Worm (Caenorhabditis elegans) whole organism, L3 larva: ENCODE data around the gene R02D5.4.

Experiments
- R02D3.7 ChIP-seq: fragments of 150-350 bp; optimal IDR thresholded peaks from 2 replicates; lab custom pipeline; 2014; ENCODE audit warnings: missing biosample characterization, missing genetic modification characterization
- ZK546.5 ChIP-seq: sonication (generic microtip); optimal IDR thresholded peaks from 2 replicates; lab custom pipeline; 2017; ENCODE audit warnings: missing biosample characterization, missing genetic modification characterization
- aly-2 ChIP-seq: fragments of 150-350 bp; optimal IDR thresholded peaks from 2 replicates; lab custom pipeline; 2014; ENCODE audit warnings: missing biosample characterization, missing genetic modification characterization
- ama-1 ChIP-seq: fragments of 150-350 bp; optimal IDR thresholded peaks from 2 replicates; lab custom pipeline; 2018
- ceh-16 ChIP-seq: sonication (generic microtip); optimal IDR thresholded peaks from 2 replicates; lab custom pipeline; 2017; ENCODE audit warnings: missing biosample characterization, missing genetic modification characterization
- ceh-28 ChIP-seq: fragments of 150-350 bp; optimal IDR thresholded peaks from 2 replicates; lab custom pipeline; 2014; ENCODE audit warnings: missing biosample characterization, missing genetic modification reagents, missing genetic modification characterization
- ceh-82 ChIP-seq: fragments of 150-350 bp; optimal IDR thresholded peaks from 2 replicates; lab custom pipeline; 2014; ENCODE audit warnings: missing biosample characterization, missing genetic modification characterization
- ceh-9 ChIP-seq: sonication (generic microtip); optimal IDR thresholded peaks from 2 replicates; lab custom pipeline; 2018; ENCODE audit warnings: missing biosample characterization, missing genetic modification characterization
- daf-12 ChIP-seq: fragments of 150-350 bp; optimal IDR thresholded peaks from 2 replicates; lab custom pipeline; 2014; ENCODE audit warnings: missing biosample characterization, missing genetic modification reagents, missing genetic modification characterization
- egl-27 ChIP-seq: sonication (generic microtip); optimal IDR thresholded peaks from 4 replicates; lab custom pipeline; 2017; ENCODE audit warnings: missing biosample characterization, missing genetic modification reagents, missing genetic modification characterization
- egl-5 ChIP-seq: fragments of 150-350 bp; optimal IDR thresholded peaks from 2 replicates; lab custom pipeline; 2017; ENCODE audit warnings: missing biosample characterization, missing genetic modification reagents, missing genetic modification characterization, inconsistent platforms
- elt-1 ChIP-seq: fragments of 150-350 bp; optimal IDR thresholded peaks from 2 replicates; lab custom pipeline; 2014; ENCODE audit warnings: missing biosample characterization, missing genetic modification characterization
- fkh-10 ChIP-seq: sonication (generic microtip); optimal IDR thresholded peaks from 2 replicates; lab custom pipeline; 2017; ENCODE audit warnings: missing biosample characterization, missing genetic modification reagents, missing genetic modification characterization
- fkh-2 ChIP-seq: fragments of 150-350 bp; optimal IDR thresholded peaks from 2 replicates; lab custom pipeline; 2014; ENCODE audit warnings: missing biosample characterization, missing genetic modification reagents, missing genetic modification characterization
- hmg-11 ChIP-seq: sonication (generic microtip); optimal IDR thresholded peaks from 2 replicates; lab custom pipeline; 2016; ENCODE audit warnings: missing genetic modification characterization, missing compliant biosample characterization
- lin-15B ChIP-seq: fragments of 150-350 bp; optimal IDR thresholded peaks from 2 replicates; lab custom pipeline; 2014; ENCODE audit warnings: missing biosample characterization, missing genetic modification characterization
- lin-39 ChIP-seq: fragments of 150-350 bp; optimal IDR thresholded peaks from 2 replicates; lab custom pipeline; 2018; ENCODE audit warnings: missing biosample characterization, missing genetic modification reagents, missing genetic modification characterization
- lsy-12 ChIP-seq: sonication (generic microtip); optimal IDR thresholded peaks from 2 replicates; lab custom pipeline; 2016; ENCODE audit warnings: mild to moderate bottlenecking, missing genetic modification characterization, missing compliant biosample characterization
- mdl-1 ChIP-seq: fragments of 150-350 bp; optimal IDR thresholded peaks from 2 replicates; lab custom pipeline; 2014; ENCODE audit warnings: missing biosample characterization, missing genetic modification characterization
- mml-1 ChIP-seq: fragments of 150-350 bp; sonication (generic microtip); optimal IDR thresholded peaks from 3 replicates; lab custom pipeline; 2014; ENCODE audit warnings: missing biosample characterization, missing genetic modification characterization
- nhr-23 ChIP-seq: fragments of 150-350 bp; optimal IDR thresholded peaks from 2 replicates; lab custom pipeline; 2014; ENCODE audit warnings: missing biosample characterization, missing genetic modification reagents, missing genetic modification characterization
- nhr-237 ChIP-seq: fragments of 150-350 bp; optimal IDR thresholded peaks from 2 replicates; lab custom pipeline; 2014; ENCODE audit warnings: missing biosample characterization, missing genetic modification characterization
- nhr-25 ChIP-seq: sonication (generic microtip); optimal IDR thresholded peaks from 2 replicates; lab custom pipeline; 2017; ENCODE audit warnings: missing biosample characterization, missing genetic modification characterization
- nhr-28 ChIP-seq: fragments of 150-350 bp; optimal IDR thresholded peaks from 2 replicates; lab custom pipeline; 2014; ENCODE audit warnings: missing biosample characterization, missing genetic modification characterization
- nhr-43 ChIP-seq: sonication (generic microtip); optimal IDR thresholded peaks from 2 replicates; lab custom pipeline; 2016; ENCODE audit warnings: mild to moderate bottlenecking, missing genetic modification characterization, missing compliant biosample characterization; ENCODE audit not compliant: poor library complexity, severe bottlenecking
- nhr-76 ChIP-seq: fragments of 150-350 bp; sonication (generic microtip); optimal IDR thresholded peaks from 5 replicates; lab custom pipeline; 2014; ENCODE audit warnings: missing biosample characterization, missing genetic modification characterization
- pqm-1 ChIP-seq: fragments of 150-350 bp; optimal IDR thresholded peaks from 2 replicates; lab custom pipeline; 2017; ENCODE audit warnings: missing biosample characterization, missing genetic modification characterization, inconsistent platforms
- sea-2 ChIP-seq: fragments of 150-350 bp; sonication (generic microtip); optimal IDR thresholded peaks from 4 replicates; lab custom pipeline; 2014; ENCODE audit warnings: missing biosample characterization, missing genetic modification reagents, missing genetic modification characterization
- snpc-4 ChIP-seq: fragments of 150-350 bp; optimal IDR thresholded peaks from 2 replicates; lab custom pipeline; 2014; ENCODE audit warnings: missing biosample characterization, missing genetic modification characterization
- tbx-2 ChIP-seq: sonication (generic microtip); optimal IDR thresholded peaks from 2 replicates; lab custom pipeline; 2016; ENCODE audit warnings: mild to moderate bottlenecking, missing genetic modification characterization, missing compliant biosample characterization
- unc-39 ChIP-seq: sonication (generic microtip); optimal IDR thresholded peaks from 4 replicates; lab custom pipeline; 2017; ENCODE audit warnings: missing biosample characterization, missing genetic modification characterization
- zag-1 ChIP-seq: fragments of 150-350 bp; optimal IDR thresholded peaks from 2 replicates; lab custom pipeline; 2014; ENCODE audit warnings: missing biosample characterization, missing genetic modification characterization
- ztf-11 ChIP-seq: fragments of 150-350 bp; optimal IDR thresholded peaks from 2 replicates; lab custom pipeline; 2014; ENCODE audit warnings: missing biosample characterization, missing genetic modification characterization

R02D5.4 gene

DNA sequence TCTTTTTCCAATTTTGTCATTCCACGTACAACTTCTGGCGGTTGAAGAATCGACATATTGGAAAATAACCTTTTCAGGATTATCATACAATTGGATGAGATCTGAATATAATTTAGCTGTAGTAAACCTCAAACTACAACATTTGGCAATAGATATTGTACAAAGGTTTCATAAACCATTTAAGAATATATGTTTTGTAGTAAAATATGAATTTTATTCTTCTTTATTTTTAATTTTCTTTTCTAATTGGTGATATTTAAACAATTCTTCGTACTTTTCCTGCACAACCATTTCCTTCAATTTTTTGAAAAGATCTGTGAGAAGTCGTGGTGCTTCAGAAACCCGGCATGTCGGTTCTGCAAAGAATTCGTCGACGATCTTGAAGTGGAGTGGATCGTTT lies 36.5 kb upstream of the R02D5.4 start, which contains the start of gene C53A5.17:
Gene C53A5.17 (minus strand): TSS at position 101 of the 400 bp plus-strand sequence.
- no peak for TF ChIP-seq lsy-12 (tag; lab: Kevin White, UChicago)
- TF ChIP-seq fkh-10 (GFP tag; lab: Kevin White, UChicago): no peak
- no peak for TF ChIP-seq ztf-11 (tag; lab: Kevin White, UChicago)
- no peak for TF ChIP-seq elt-1 (tag; lab: Kevin White, UChicago)
- TF ChIP-seq egl-27 (tag; lab: Kevin White, UChicago): no peak
- TF ChIP-seq nhr-237 (tag; lab: Kevin White, UChicago): no peak
- no peak for TF ChIP-seq nhr-28 (tag; lab: Kevin White, UChicago)
- TF ChIP-seq lin-15B (tag; lab: Kevin White, UChicago): no peak
- TF ChIP-seq ZK546.5: no peak
- no peak for TF ChIP-seq zag-1
- TF ChIP-seq nhr-76 (tag; lab: Kevin White, UChicago): no peak
- no peak for TF ChIP-seq sea-2 (GFP tag; lab: Kevin White, UChicago)
- TF ChIP-seq egl-5 (tag; lab: Kevin White, UChicago): no peak
- TF ChIP-seq ama-1 (lab: Kevin White, UChicago): no peak
- no peak for TF ChIP-seq R02D3.7 (tag; lab: Kevin White, UChicago)
- TF ChIP-seq aly-2: no peak
- TF ChIP-seq ceh-16 (tag; lab: Kevin White, UChicago): no peak
- TF ChIP-seq, all 47 proteins: peak for 0

DNA sequence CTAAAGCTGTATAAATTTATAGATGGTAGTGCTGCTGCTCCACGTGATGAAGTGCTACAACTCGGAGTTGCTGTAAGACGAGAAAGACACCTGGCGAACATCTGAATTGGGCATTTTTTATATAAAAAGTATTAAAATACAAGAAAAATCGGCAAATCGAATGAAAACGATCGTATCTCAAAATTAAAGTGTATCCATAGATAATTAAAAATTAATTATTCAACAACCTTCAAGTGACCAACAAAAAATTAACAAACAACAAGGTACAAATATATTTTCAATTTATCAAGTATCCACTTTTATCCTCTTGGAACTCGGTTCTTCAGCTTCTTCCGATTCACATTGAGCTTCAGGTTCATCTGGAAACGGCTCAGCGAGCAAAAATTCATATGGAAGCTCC lies 34.8 kb upstream of the R02D5.4 start, which contains the start of gene R02D5.8:
Gene R02D5.8 (minus strand): TSS at position 101 of the 400 bp plus-strand sequence.
- TF ChIP-seq mml-1 (tag; lab: Kevin White, UChicago): no peak
- TF ChIP-seq nhr-25 (tag; lab: Kevin White, UChicago): no peak
- TF ChIP-seq aly-2: no peak
- TF ChIP-seq lin-15B (tag; lab: Kevin White, UChicago): no peak
- no peak for TF ChIP-seq elt-1 (tag; lab: Kevin White, UChicago)
- TF ChIP-seq daf-12 (tag; lab: Kevin White, UChicago): no peak
- TF ChIP-seq tbx-2 (tag; lab: Kevin White, UChicago): no peak
- no peak for TF ChIP-seq fkh-2 (tag; lab: Kevin White, UChicago)
- no peak for TF ChIP-seq ceh-28 (tag; lab: Kevin White, UChicago)
- no peak for TF ChIP-seq zag-1

DNA sequence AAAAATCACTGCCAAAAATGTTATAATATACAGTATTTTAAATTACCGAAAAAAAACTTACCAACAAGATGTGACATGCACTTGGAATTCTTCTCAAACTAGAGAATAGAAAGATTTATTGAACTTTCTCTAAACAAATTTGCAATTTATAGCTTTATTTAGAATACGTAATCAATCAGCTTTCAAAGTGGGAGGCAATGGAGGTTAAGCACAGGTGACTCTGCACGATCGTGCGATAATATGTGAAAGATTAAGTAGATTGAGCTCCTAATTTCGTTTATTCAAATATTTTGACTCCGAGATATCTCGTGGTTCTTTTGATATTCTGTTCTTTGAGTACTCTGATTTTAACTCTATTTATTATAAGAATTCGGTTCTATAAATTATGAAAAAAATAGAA lies 33.5 kb upstream of the R02D5.4 start, which contains the start of gene R02D5.6:
Gene R02D5.6 (minus strand): TSS at position 101 of the 400 bp plus-strand sequence.
- TF ChIP-seq egl-5 (tag; lab: Kevin White, UChicago) (no peak), snpc-4 (tag; lab: Kevin White, UChicago) (no peak), R02D3.7 (tag; lab: Kevin White, UChicago) (no peak), mdl-1 (no peak), nhr-28 (tag; lab: Kevin White, UChicago) (no peak), elt-1 (tag; lab: Kevin White, UChicago) (no peak), ceh-9 (tag; lab: Kevin White, UChicago) (no peak), lin-39 (tag; lab: Kevin White, UChicago) (no peak)

DNA sequence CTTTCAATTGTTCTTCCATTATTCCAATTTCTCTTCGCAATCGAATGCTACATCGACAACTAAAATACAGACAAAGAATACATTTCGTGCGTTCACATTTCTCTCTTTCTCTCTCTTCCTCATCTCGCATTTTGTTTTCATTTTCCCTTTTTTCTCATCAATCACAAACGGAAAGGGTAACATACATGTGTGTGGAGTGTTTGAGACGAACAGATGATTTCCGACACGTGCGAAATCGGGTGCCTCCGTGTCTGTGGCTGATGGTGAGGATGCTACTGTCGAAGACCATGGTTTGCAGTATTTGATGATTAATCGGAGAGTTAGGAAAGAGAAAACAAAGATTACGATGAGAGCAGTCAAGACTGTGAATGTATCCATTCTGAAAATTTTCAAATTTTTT lies 26.3 kb upstream of the R02D5.4 start, which contains the start of gene R02D5.9:
Gene R02D5.9 (minus strand): TSS at position 378 of the 400 bp plus-strand sequence.
- TF ChIP-seq pqm-1 (tag; lab: Kevin White, UChicago): no peak
- peak; percentile 15 for TF ChIP-seq elt-1 (tag; lab: Kevin White, UChicago)
- no peak for TF ChIP-seq egl-27 (tag; lab: Kevin White, UChicago)
- peak; percentile 24 for TF ChIP-seq mdl-1
- TF ChIP-seq ztf-11 (tag; lab: Kevin White, UChicago): no peak
- peak; percentile 68 for TF ChIP-seq nhr-23 (tag; lab: Kevin White, UChicago)
- no peak for TF ChIP-seq unc-39
- no peak for TF ChIP-seq ceh-82
- no peak for TF ChIP-seq nhr-237 (tag; lab: Kevin White, UChicago)
- peak; percentile 67 for TF ChIP-seq lin-39 (tag; lab: Kevin White, UChicago)
- TF ChIP-seq nhr-76 (tag; lab: Kevin White, UChicago): no peak
- TF ChIP-seq ama-1 (lab: Kevin White, UChicago): no peak
- TF ChIP-seq hmg-11 (tag; lab: Kevin White, UChicago): no peak
- TF ChIP-seq nhr-28 (tag; lab: Kevin White, UChicago): no peak
- TF ChIP-seq mml-1 (tag; lab: Kevin White, UChicago): no peak
- TF ChIP-seq nhr-25 (tag; lab: Kevin White, UChicago): peak; percentile 89
- TF ChIP-seq nhr-43 (tag; lab: Kevin White, UChicago): peak; percentile 50
- TF ChIP-seq sea-2 (GFP tag; lab: Kevin White, UChicago): no peak
- no peak for TF ChIP-seq ceh-28 (tag; lab: Kevin White, UChicago)
